Worm (Caenorhabditis elegans) whole organism, L1 larva: ENCODE data around the gene T19H12.2.
A peak's percentile ranks its signal among the peaks of the same experiment; 100 is the strongest.

ENCODE experiments used
- fkh-4 ChIP-seq: sonication (generic microtip); optimal IDR thresholded peaks from 2 replicates; lab custom pipeline; 2016; ENCODE audit warnings: missing compliant biosample characterization, missing genetic modification characterization, borderline replicate concordance
- fkh-8 ChIP-seq: sonication (generic microtip); optimal IDR thresholded peaks from 2 replicates; lab custom pipeline; 2016; ENCODE audit warnings: mild to moderate bottlenecking, missing genetic modification characterization, missing compliant biosample characterization
- mep-1 ChIP-seq: fragments of 150-350 bp; optimal IDR thresholded peaks from 2 replicates; lab custom pipeline; 2014; ENCODE audit warnings: missing biosample characterization, missing genetic modification characterization
- nhr-12 ChIP-seq: sonication (generic microtip); optimal IDR thresholded peaks from 2 replicates; lab custom pipeline; 2017; ENCODE audit warnings: missing biosample characterization, missing genetic modification characterization
- nhr-237 ChIP-seq: fragments of 150-350 bp; optimal IDR thresholded peaks from 2 replicates; lab custom pipeline; 2014; ENCODE audit warnings: missing biosample characterization, missing genetic modification characterization
- nhr-85 ChIP-seq: sonication (generic microtip); peaks from one replicate; lab custom pipeline; 2016; ENCODE audit warnings: missing genetic modification characterization, inconsistent platforms, missing compliant biosample characterization
- pqm-1 ChIP-seq: sonication (generic microtip); optimal IDR thresholded peaks from 3 replicates; lab custom pipeline; 2017; ENCODE audit warnings: missing biosample characterization, missing genetic modification characterization
- sox-4 ChIP-seq: sonication (generic microtip); optimal IDR thresholded peaks from 2 replicates; lab custom pipeline; 2016; ENCODE audit warnings: missing genetic modification characterization, missing compliant biosample characterization
- zag-1 ChIP-seq: fragments of 150-350 bp; optimal IDR thresholded peaks from 2 replicates; lab custom pipeline; 2014; ENCODE audit warnings: missing biosample characterization, missing genetic modification characterization

DNA sequence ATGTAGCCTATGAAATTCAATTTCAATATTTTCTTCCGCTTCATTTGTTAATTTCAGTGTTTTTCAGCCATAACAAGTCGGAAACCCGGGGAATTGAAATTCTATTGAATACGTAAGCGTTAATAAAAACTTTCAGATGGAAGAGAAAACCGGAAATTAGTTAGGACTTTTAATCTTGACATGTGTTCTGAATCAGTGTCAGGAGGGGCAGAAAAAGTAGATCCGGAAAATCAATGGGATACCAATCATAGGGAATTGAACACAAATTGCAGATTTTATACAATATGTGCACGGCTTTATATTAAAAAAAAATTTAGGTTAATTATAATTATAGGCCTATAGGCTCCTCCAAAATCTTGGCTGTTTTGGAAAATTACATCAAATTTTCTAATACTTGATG, 25.9 kb upstream of the T19H12.2 start:
- TF ChIP-seq pqm-1 (no peak), fkh-8 (tag; lab: Kevin White, UChicago) (peak; percentile 4), zag-1 (tag; lab: Kevin White, UChicago) (no peak), mep-1 (tag; lab: Kevin White, UChicago) (no peak), sox-4 (tag; lab: Kevin White, UChicago) (no peak), nhr-237 (tag; lab: Kevin White, UChicago) (no peak), fkh-4 (peak; percentile 78), nhr-85 (tag; lab: Kevin White, UChicago) (no peak), nhr-12 (tag; lab: Kevin White, UChicago) (no peak)
